Worm (Caenorhabditis elegans) whole organism, L1 larva: ENCODE results near the gene K09H11.4.

ENCODE experiments used
- C16A3.4 ChIP-seq: fragments of 150-350 bp; optimal IDR thresholded peaks from 2 replicates; lab custom pipeline; 2014; ENCODE audit warnings: missing biosample characterization, missing genetic modification characterization
- aha-1 ChIP-seq: fragments of 150-350 bp; optimal IDR thresholded peaks from 2 replicates; lab custom pipeline; 2014; ENCODE audit warnings: missing biosample characterization, missing genetic modification characterization
- alr-1 ChIP-seq: fragments of 200-800 bp; sonication (Bioruptor generic); optimal IDR thresholded peaks from 2 replicates; lab custom pipeline; 2018; ENCODE audit warnings: borderline replicate concordance, mild to moderate bottlenecking, missing genetic modification characterization, missing compliant biosample characterization
- aly-2 ChIP-seq: fragments of 150-350 bp; optimal IDR thresholded peaks from 2 replicates; lab custom pipeline; 2014; ENCODE audit warnings: missing biosample characterization, missing genetic modification characterization
- ama-1 ChIP-seq: fragments of 150-350 bp; optimal IDR thresholded peaks from 2 replicates; lab custom pipeline; 2014
- blmp-1 ChIP-seq: fragments of 150-350 bp; optimal IDR thresholded peaks from 2 replicates; lab custom pipeline; 2014; ENCODE audit warnings: missing biosample characterization, missing genetic modification characterization
- ceh-82 ChIP-seq, 3 experiments: fragments of 150-350 bp in 1 of 3; sonication (generic microtip) in 2 of 3; optimal IDR thresholded peaks; 2 replicates each; lab custom pipeline; 2014 to 2017; ENCODE audit warnings: missing biosample characterization in 3 of 3, missing genetic modification characterization in 3 of 3
- dpl-1 ChIP-seq, 3 experiments: fragments of 150-350 bp in 2 of 3; sonication (generic microtip) in 1 of 3; optimal IDR thresholded peaks; 2 replicates each; lab custom pipeline; 2014 to 2017; ENCODE audit warnings: missing biosample characterization in 3 of 3, missing genetic modification characterization in 3 of 3, missing genetic modification reagents in 3 of 3
- dsc-1 ChIP-seq: sonication (generic microtip); optimal IDR thresholded peaks from 2 replicates; lab custom pipeline; 2016; ENCODE audit warnings: mild to moderate bottlenecking, missing genetic modification characterization, missing compliant biosample characterization
- efl-1 ChIP-seq, 4 experiments: fragments of 150-350 bp; optimal IDR thresholded peaks in 3 of 4; peaks in 1 of 4; 1 replicate in 1 of 4; 2 replicates in 3 of 4; lab custom pipeline; 2014; ENCODE audit warnings: missing biosample characterization in 2 of 4, missing genetic modification characterization in 2 of 4, missing genetic modification reagents in 2 of 4
- efl-3 ChIP-seq: fragments of 200-800 bp; sonication (Bioruptor generic); optimal IDR thresholded peaks from 2 replicates; lab custom pipeline; 2018; ENCODE audit warnings: mild to moderate bottlenecking, missing genetic modification characterization, missing compliant biosample characterization
- elt-3 ChIP-seq, 6 experiments: fragments of 150-350 bp in 1 of 6; sonication (generic microtip); optimal IDR thresholded peaks; 2 replicates each; lab custom pipeline; 2017 to 2018; ENCODE audit warnings: missing biosample characterization in 6 of 6, missing genetic modification characterization in 6 of 6, inconsistent platforms in 1 of 6
- ets-5 ChIP-seq: fragments of 200-800 bp; sonication (Bioruptor generic); IDR thresholded peaks from 2 replicates; pipeline ENCODE4 v1.3.6; 2022; ENCODE audit warnings: missing genetic modification characterization, missing compliant biosample characterization
- fkh-4 ChIP-seq: sonication (generic microtip); optimal IDR thresholded peaks from 2 replicates; lab custom pipeline; 2016; ENCODE audit warnings: missing compliant biosample characterization, missing genetic modification characterization, borderline replicate concordance
- fkh-8 ChIP-seq: sonication (generic microtip); optimal IDR thresholded peaks from 2 replicates; lab custom pipeline; 2016; ENCODE audit warnings: mild to moderate bottlenecking, missing genetic modification characterization, missing compliant biosample characterization
- grh-1 ChIP-seq: fragments of 200-800 bp; sonication (Bioruptor generic); IDR thresholded peaks from 2 replicates; pipeline ENCODE4 v1.3.6; 2022; ENCODE audit warnings: missing genetic modification reagents, missing genetic modification characterization, missing compliant biosample characterization
- hlh-17 ChIP-seq: fragments of 200-800 bp; sonication (Bioruptor generic); optimal IDR thresholded peaks from 2 replicates; lab custom pipeline; 2018; ENCODE audit warnings: missing genetic modification characterization, mild to moderate bottlenecking, missing compliant biosample characterization, moderate library complexity, borderline replicate concordance
- hpl-2 ChIP-seq: fragments of 150-350 bp; optimal IDR thresholded peaks from 2 replicates; lab custom pipeline; 2014; ENCODE audit warnings: missing biosample characterization, missing genetic modification reagents, missing genetic modification characterization
- irx-1 ChIP-seq: sonication (generic microtip); optimal IDR thresholded peaks from 2 replicates; lab custom pipeline; 2016; ENCODE audit warnings: missing genetic modification characterization, missing compliant biosample characterization
- isw-1 ChIP-seq: fragments of 200-800 bp; sonication (Bioruptor generic); IDR thresholded peaks from 2 replicates; pipeline ENCODE4 v1.3.6; 2022; ENCODE audit warnings: missing genetic modification characterization, missing compliant biosample characterization
- jun-1 ChIP-seq: fragments of 150-350 bp; optimal IDR thresholded peaks from 2 replicates; lab custom pipeline; 2014; ENCODE audit warnings: missing biosample characterization, missing genetic modification reagents, missing genetic modification characterization
- lin-14 ChIP-seq: fragments of 200-800 bp; sonication (Bioruptor generic); optimal IDR thresholded peaks from 2 replicates; lab custom pipeline; 2018; ENCODE audit warnings: mild to moderate bottlenecking, missing genetic modification characterization, moderate library complexity, missing compliant biosample characterization
- lin-35 ChIP-seq, 2 experiments: fragments of 150-350 bp; optimal IDR thresholded peaks; 2 replicates each; lab custom pipeline; 2014; ENCODE audit warnings: missing biosample characterization in 2 of 2, missing genetic modification characterization in 2 of 2, missing genetic modification reagents in 2 of 2
- lin-39 ChIP-seq: fragments of 150-350 bp; optimal IDR thresholded peaks from 2 replicates; lab custom pipeline; 2014; ENCODE audit warnings: missing biosample characterization, missing genetic modification reagents, missing genetic modification characterization
- lir-3 ChIP-seq: sonication (generic microtip); optimal IDR thresholded peaks from 2 replicates; lab custom pipeline; 2016; ENCODE audit warnings: mild to moderate bottlenecking, missing genetic modification characterization, moderate library complexity, missing compliant biosample characterization; ENCODE audit not compliant: poor library complexity
- lsy-2 ChIP-seq, 2 experiments: fragments of 150-350 bp; optimal IDR thresholded peaks; 2 replicates each; lab custom pipeline; 2014; ENCODE audit warnings: missing biosample characterization in 2 of 2, missing genetic modification characterization in 2 of 2
- mab-9 ChIP-seq: fragments of 200-800 bp; sonication (Bioruptor generic); IDR thresholded peaks from 2 replicates; pipeline ENCODE4 v1.3.6; 2022; ENCODE audit warnings: missing genetic modification reagents, missing genetic modification characterization, missing compliant biosample characterization
- mdl-1 ChIP-seq, 2 experiments: fragments of 150-350 bp; optimal IDR thresholded peaks; 2 replicates each; lab custom pipeline; 2014 to 2017; ENCODE audit warnings: missing biosample characterization in 2 of 2, missing genetic modification characterization in 2 of 2, inconsistent platforms in 1 of 2
- mef-2 ChIP-seq: fragments of 150-350 bp; optimal IDR thresholded peaks from 2 replicates; lab custom pipeline; 2014; ENCODE audit warnings: missing biosample characterization, missing genetic modification characterization
- mep-1 ChIP-seq: fragments of 150-350 bp; optimal IDR thresholded peaks from 2 replicates; lab custom pipeline; 2014; ENCODE audit warnings: missing biosample characterization, missing genetic modification characterization
- nhr-12 ChIP-seq: sonication (generic microtip); optimal IDR thresholded peaks from 2 replicates; lab custom pipeline; 2017; ENCODE audit warnings: missing biosample characterization, missing genetic modification characterization
- nhr-19 ChIP-seq: fragments of 200-800 bp; sonication (Bioruptor generic); conservative IDR thresholded peaks from 2 replicates; pipeline ENCODE4 v1.3.6; 2022; ENCODE audit warnings: missing genetic modification characterization, missing compliant biosample characterization
- nhr-237 ChIP-seq: fragments of 150-350 bp; optimal IDR thresholded peaks from 2 replicates; lab custom pipeline; 2014; ENCODE audit warnings: missing biosample characterization, missing genetic modification characterization
- nhr-71 ChIP-seq: sonication (generic microtip); optimal IDR thresholded peaks from 2 replicates; lab custom pipeline; 2016; ENCODE audit warnings: mild to moderate bottlenecking, missing genetic modification characterization, moderate library complexity, missing compliant biosample characterization
- nhr-76 ChIP-seq: sonication (generic microtip); optimal IDR thresholded peaks from 2 replicates; lab custom pipeline; 2017; ENCODE audit warnings: missing biosample characterization, missing genetic modification characterization
- nhr-84 ChIP-seq: sonication (generic microtip); optimal IDR thresholded peaks from 2 replicates; lab custom pipeline; 2017; ENCODE audit warnings: missing biosample characterization, missing genetic modification characterization
- nhr-85 ChIP-seq: sonication (generic microtip); peaks from one replicate; lab custom pipeline; 2016; ENCODE audit warnings: missing genetic modification characterization, inconsistent platforms, missing compliant biosample characterization
- nhr-90 ChIP-seq: sonication (generic microtip); optimal IDR thresholded peaks from 2 replicates; lab custom pipeline; 2016; ENCODE audit warnings: mild to moderate bottlenecking, missing genetic modification characterization, missing compliant biosample characterization; ENCODE audit not compliant: poor library complexity
- pag-3 ChIP-seq: sonication (generic microtip); optimal IDR thresholded peaks from 2 replicates; lab custom pipeline; 2017; ENCODE audit warnings: missing genetic modification characterization, mild to moderate bottlenecking, missing compliant biosample characterization, antibody characterized with exemption, borderline replicate concordance; ENCODE audit not compliant: insufficient read depth
- rnt-1 ChIP-seq: sonication (generic microtip); optimal IDR thresholded peaks from 2 replicates; lab custom pipeline; 2016; ENCODE audit warnings: mild to moderate bottlenecking, missing genetic modification characterization, moderate library complexity, missing compliant biosample characterization
- snu-23 ChIP-seq: sonication (generic microtip); optimal IDR thresholded peaks from 2 replicates; lab custom pipeline; 2016; ENCODE audit warnings: missing genetic modification characterization, missing compliant biosample characterization
- sup-37 ChIP-seq: fragments of 200-800 bp; sonication (Bioruptor generic); optimal IDR thresholded peaks from 2 replicates; lab custom pipeline; 2018; ENCODE audit warnings: mild to moderate bottlenecking, missing genetic modification characterization, missing compliant biosample characterization
- swsn-7 ChIP-seq: sonication (generic microtip); optimal IDR thresholded peaks from 2 replicates; lab custom pipeline; 2016; ENCODE audit warnings: missing genetic modification characterization, missing compliant biosample characterization
- tbx-2 ChIP-seq: sonication (generic microtip); optimal IDR thresholded peaks from 2 replicates; lab custom pipeline; 2016; ENCODE audit warnings: missing genetic modification characterization, missing compliant biosample characterization
- tlp-1 ChIP-seq: fragments of 150-350 bp; optimal IDR thresholded peaks from 2 replicates; lab custom pipeline; 2014; ENCODE audit warnings: missing biosample characterization, missing genetic modification characterization
- unc-30 ChIP-seq: sonication (generic microtip); optimal IDR thresholded peaks from 2 replicates; lab custom pipeline; 2017; ENCODE audit warnings: missing biosample characterization, missing genetic modification characterization
- unc-62 ChIP-seq: fragments of 150-350 bp; optimal IDR thresholded peaks from 2 replicates; lab custom pipeline; 2014; ENCODE audit warnings: missing biosample characterization, missing genetic modification reagents, missing genetic modification characterization
- unc-86 ChIP-seq: sonication (generic microtip); optimal IDR thresholded peaks from 2 replicates; lab custom pipeline; 2016; ENCODE audit warnings: missing genetic modification characterization, missing compliant biosample characterization
- xbp-1 ChIP-seq: sonication (generic microtip); optimal IDR thresholded peaks from 2 replicates; lab custom pipeline; 2016; ENCODE audit warnings: missing genetic modification characterization, missing compliant biosample characterization
- zip-4 ChIP-seq: fragments of 200-800 bp; sonication (Bioruptor generic); optimal IDR thresholded peaks from 2 replicates; lab custom pipeline; 2018; ENCODE audit warnings: mild to moderate bottlenecking, missing genetic modification characterization, moderate library complexity, missing compliant biosample characterization
- ztf-11 ChIP-seq, 2 experiments: sonication (generic microtip); optimal IDR thresholded peaks; 2 replicates each; lab custom pipeline; 2016 to 2017; ENCODE audit warnings: missing genetic modification characterization in 2 of 2, missing biosample characterization in 1 of 2, missing compliant biosample characterization in 1 of 2
- ztf-4 ChIP-seq: fragments of 150-350 bp; optimal IDR thresholded peaks from 2 replicates; lab custom pipeline; 2014; ENCODE audit warnings: missing biosample characterization, missing genetic modification characterization

Gene K09H11.4

ce11 chrV:5684534-5684933 lies 41.8 kb downstream of the K09H11.4 start, which contains the start of the genes hmgs-1 and F25B4.4:
TSS of gene hmgs-1 (minus strand) at chrV:5684589.
TSS of gene F25B4.4 (plus strand) at chrV:5684873.
- TF ChIP-seq dpl-1 (GFP tag; optimal IDR thresholded peaks at IDR 0.05; lab: Kevin White, UChicago) (peak; percentile 84 to 86 (median 86)), grh-1 (GFP tag; lab: Robert Waterston, UW) (peak; percentile 75), ceh-82 (tag; optimal IDR thresholded peaks at IDR 0.05; lab: Kevin White, UChicago) (peak; percentile 87 to 94 (median 92)), nhr-85 (tag; lab: Kevin White, UChicago) (peak; percentile 94), dsc-1 (tag; lab: Kevin White, UChicago) (peak; percentile 89), mdl-1 (tag; optimal IDR thresholded peaks at IDR 0.05; lab: Kevin White, UChicago) (peak in 1 of 2 experiments; percentile 83), pag-3 (tag; lab: Kevin White, UChicago) (peak; percentile 35), nhr-76 (tag; lab: Kevin White, UChicago) (no peak), jun-1 (tag; lab: Kevin White, UChicago) (peak; percentile 91), lin-39 (tag; lab: Kevin White, UChicago) (peak; percentile 84), aha-1 (tag; lab: Kevin White, UChicago) (peak; percentile 28), tbx-2 (tag; lab: Kevin White, UChicago) (peak; percentile 87), hpl-2 (GFP tag; lab: Kevin White, UChicago) (peak; percentile 71), sup-37 (no peak), mab-9 (GFP tag; lab: Robert Waterston, UW) (peak; percentile 72), zip-4 (GFP tag; lab: Kevin White, UChicago) (peak; percentile 74), nhr-12 (tag; lab: Kevin White, UChicago) (no peak), tlp-1 (tag; lab: Kevin White, UChicago) (no peak), snu-23 (peak; percentile 96), isw-1 (GFP tag; lab: Robert Waterston, UW) (peak; percentile 89), unc-30 (tag; lab: Kevin White, UChicago) (no peak), aly-2 (tag; lab: Kevin White, UChicago) (peak; percentile 89), fkh-4 (tag; lab: Kevin White, UChicago) (peak; percentile 68), elt-3 (tag; optimal IDR thresholded peaks at IDR 0.05; lab: Kevin White, UChicago) (peak in 4 of 6 experiments; percentile 20 to 89 (median 75)), nhr-237 (tag; lab: Kevin White, UChicago) (peak; percentile 65), mep-1 (tag; lab: Kevin White, UChicago) (peak; percentile 95), efl-3 (no peak), fkh-8 (tag; lab: Kevin White, UChicago) (peak; percentile 90), nhr-90 (tag; lab: Kevin White, UChicago) (peak; percentile 85), swsn-7 (tag; lab: Kevin White, UChicago) (peak; percentile 90), nhr-84 (tag; lab: Kevin White, UChicago) (no peak), lsy-2 (tag; optimal IDR thresholded peaks at IDR 0.05; lab: Kevin White, UChicago) (peak; percentile 93 to 95), alr-1 (tag; lab: Kevin White, UChicago) (no peak), efl-1 (optimal IDR thresholded peaks at IDR 0.05; lab: Kevin White, UChicago) (peak; percentile 92 to 93), efl-1 (GFP tag; optimal IDR thresholded peaks at IDR 0.05 in 1 of 2; lab: Kevin White, UChicago) (peak; percentile 82 to 98), rnt-1 (tag; lab: Kevin White, UChicago) (peak; percentile 94), unc-62 (no peak), hlh-17 (GFP tag; lab: Kevin White, UChicago) (no peak), lin-14 (peak; percentile 93), mef-2 (peak; percentile 76), ama-1 (lab: Kevin White, UChicago) (peak; percentile 53), unc-86 (tag; lab: Kevin White, UChicago) (peak; percentile 90), lin-35 (GFP tag; optimal IDR thresholded peaks at IDR 0.05; lab: Kevin White, UChicago) (peak; percentile 89 to 93), blmp-1 (tag; lab: Kevin White, UChicago) (no peak), C16A3.4 (tag; lab: Kevin White, UChicago) (peak; percentile 90), irx-1 (tag; lab: Kevin White, UChicago) (peak; percentile 82), ztf-11 (tag; optimal IDR thresholded peaks at IDR 0.05; lab: Kevin White, UChicago) (peak in 1 of 2 experiments; percentile 73), nhr-19 (GFP tag; lab: Robert Waterston, UW) (peak; percentile 90), ets-5 (GFP tag; lab: Robert Waterston, UW) (no peak), nhr-71 (peak; percentile 95), lir-3 (tag; lab: Kevin White, UChicago) (peak; percentile 76), xbp-1 (tag; lab: Kevin White, UChicago) (peak; percentile 93), ztf-4 (tag; lab: Kevin White, UChicago) (peak; percentile 46)
